Worm (Caenorhabditis elegans): ENCODE measurements around the gene cua-1.

DNA sequence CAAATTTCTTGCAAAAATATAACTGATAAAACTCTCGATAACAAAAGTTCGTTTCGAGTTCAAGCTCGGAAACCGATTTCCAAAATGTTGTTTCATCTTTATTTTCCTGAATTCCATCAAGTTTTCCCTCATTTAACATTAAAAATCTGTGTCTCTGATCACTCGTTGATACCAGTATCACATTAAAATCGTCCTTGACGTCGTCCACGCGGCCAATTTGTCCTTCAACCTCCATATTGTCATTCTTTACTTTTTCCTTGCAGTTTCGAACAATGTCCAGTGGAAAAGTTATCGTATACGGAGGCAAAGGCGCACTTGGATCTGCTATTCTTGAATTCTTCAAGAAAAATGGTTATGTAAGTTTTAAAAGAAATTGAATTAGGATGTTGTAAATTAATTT is 61.5 kb downstream of the cua-1 start, which contains the start of gene qdpr-1:
- TF ChIP-seq unc-39 (tag; optimal IDR thresholded peaks at IDR 0.05) (no peak), aha-1 (tag) (no peak), nhr-11 (tag; optimal IDR thresholded peaks at IDR 0.05) (no peak), ceh-62 (tag; optimal IDR thresholded peaks at IDR 0.05) (no peak), Y75B8A.6 (GFP tag; IDR thresholded peaks at IDR 0.05) (no peak), nhr-28 (tag; optimal IDR thresholded peaks at IDR 0.05) (no peak), fos-1 (tag; optimal IDR thresholded peaks at IDR 0.05) (no peak), lir-3 (tag; optimal IDR thresholded peaks at IDR 0.05) (no peak), php-3 (GFP tag; IDR thresholded peaks at IDR 0.05) (no peak), nhr-237 (tag; optimal IDR thresholded peaks at IDR 0.05) (no peak)

Data from whole organism, L4 larva.